Comparison of ENCODE assay signal across 1 fruit fly cellular context in the genomic region with DNA sequence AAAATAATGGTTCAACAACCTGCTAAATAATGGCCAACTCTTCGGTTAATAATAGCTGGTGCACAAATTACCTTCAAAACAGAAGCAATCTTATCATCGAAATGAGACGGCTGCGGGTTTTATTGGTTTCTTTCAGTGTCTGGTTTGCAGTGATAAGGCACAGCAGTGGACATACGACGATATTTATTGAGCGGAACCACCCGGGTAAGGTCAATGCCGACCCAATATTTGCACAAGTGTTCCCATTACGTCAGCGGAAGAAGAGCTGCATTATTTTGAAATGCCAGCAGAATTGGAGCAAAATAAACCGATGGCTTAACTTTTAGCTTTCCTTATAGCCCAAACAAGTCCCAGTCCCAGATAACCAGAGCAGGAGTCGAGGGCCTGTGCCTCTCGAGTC.
TF ChIP-seq lines count a peak whose summit lies in the region.

No protein-coding gene starts in this region.

TF ChIP-seq in whole organism, embryonic, 481 proteins besides CTCF, POLR2A, EP300 and RAD21 (continued from another document):
- no peak for TF ChIP-seq disco-r (GFP tag; optimal IDR thresholded peaks at IDR 0.05; lab: Kevin White, UChicago)
- peak; percentile 22 for TF ChIP-seq exex (tag; optimal IDR thresholded peaks at IDR 0.05; lab: Kevin White, UChicago)
- TF ChIP-seq Max (GFP tag; optimal IDR thresholded peaks at IDR 0.05; lab: Kevin White, UChicago) = no peak
- no peak for TF ChIP-seq gcm (GFP tag; optimal IDR thresholded peaks at IDR 0.05; lab: Kevin White, UChicago)
- TF ChIP-seq CG1024 (GFP tag; IDR thresholded peaks at IDR 0.05; lab: Robert Waterston, UW) = no peak
